Worm (Caenorhabditis elegans) whole organism, early embryonic: ENCODE results near the gene C27C12.4.

Source experiments
- aly-1 ChIP-seq: sonication (generic microtip); optimal IDR thresholded peaks from 2 replicates; lab custom pipeline; 2016; ENCODE audit warnings: missing genetic modification characterization, missing compliant biosample characterization
- ama-1 ChIP-seq: fragments of 150-350 bp; optimal IDR thresholded peaks from 2 replicates; lab custom pipeline; 2014
- ceh-13 ChIP-seq: fragments of 200-800 bp; sonication (Bioruptor generic); optimal IDR thresholded peaks from 2 replicates; lab custom pipeline; 2018; ENCODE audit warnings: mild to moderate bottlenecking, missing genetic modification characterization, missing compliant biosample characterization
- ceh-36 ChIP-seq: sonication (generic microtip); optimal IDR thresholded peaks from 2 replicates; lab custom pipeline; 2016; ENCODE audit warnings: missing genetic modification characterization, inconsistent platforms, missing compliant biosample characterization
- hmg-4 ChIP-seq: fragments of 200-800 bp; sonication (Bioruptor generic); optimal IDR thresholded peaks from 2 replicates; lab custom pipeline; 2018; ENCODE audit warnings: mild to moderate bottlenecking, missing genetic modification characterization, missing compliant biosample characterization
- hnd-1 ChIP-seq: sonication (generic microtip); optimal IDR thresholded peaks from 2 replicates; lab custom pipeline; 2016; ENCODE audit warnings: missing genetic modification characterization, missing compliant biosample characterization
- sea-1 ChIP-seq: fragments of 200-800 bp; sonication (Bioruptor generic); conservative IDR thresholded peaks from 2 replicates; pipeline ENCODE4 v1.3.6; 2022; ENCODE audit warnings: missing genetic modification characterization, missing compliant biosample characterization

DNA sequence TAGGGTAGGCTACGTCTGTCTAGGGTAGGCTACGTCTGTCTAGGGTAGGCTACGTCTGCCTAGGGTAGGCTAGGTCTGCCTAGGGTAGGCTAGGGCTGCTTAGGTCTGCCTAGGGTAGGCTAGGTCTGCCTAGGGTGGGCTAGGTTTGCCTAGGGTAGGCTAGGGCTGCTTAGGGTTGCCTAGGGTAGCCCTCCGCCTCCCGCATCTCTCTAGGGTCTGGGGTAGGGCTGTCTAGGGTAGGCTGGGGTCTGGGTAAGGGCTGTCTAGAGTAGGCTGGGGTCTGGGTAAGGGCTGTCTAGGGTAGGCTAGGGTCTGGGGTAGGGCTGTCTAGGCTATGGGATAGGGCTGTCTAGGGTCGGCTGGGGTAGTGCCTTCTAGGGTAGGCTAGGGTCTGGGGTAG, 23.8 kb downstream of the C27C12.4 start:
- TF ChIP-seq ama-1 (no peak), ceh-36 (tag; lab: Kevin White, UChicago) (no peak), sea-1 (GFP tag; lab: Robert Waterston, UW) (no peak), aly-1 (no peak), ceh-13 (GFP tag; lab: Kevin White, UChicago) (no peak), hmg-4 (GFP tag; lab: Kevin White, UChicago) (no peak), hnd-1 (tag; lab: Kevin White, UChicago) (no peak)
